Fruit fly (Drosophila melanogaster): Measurements from ENCODE around the gene alph.

alph gene

DNA sequence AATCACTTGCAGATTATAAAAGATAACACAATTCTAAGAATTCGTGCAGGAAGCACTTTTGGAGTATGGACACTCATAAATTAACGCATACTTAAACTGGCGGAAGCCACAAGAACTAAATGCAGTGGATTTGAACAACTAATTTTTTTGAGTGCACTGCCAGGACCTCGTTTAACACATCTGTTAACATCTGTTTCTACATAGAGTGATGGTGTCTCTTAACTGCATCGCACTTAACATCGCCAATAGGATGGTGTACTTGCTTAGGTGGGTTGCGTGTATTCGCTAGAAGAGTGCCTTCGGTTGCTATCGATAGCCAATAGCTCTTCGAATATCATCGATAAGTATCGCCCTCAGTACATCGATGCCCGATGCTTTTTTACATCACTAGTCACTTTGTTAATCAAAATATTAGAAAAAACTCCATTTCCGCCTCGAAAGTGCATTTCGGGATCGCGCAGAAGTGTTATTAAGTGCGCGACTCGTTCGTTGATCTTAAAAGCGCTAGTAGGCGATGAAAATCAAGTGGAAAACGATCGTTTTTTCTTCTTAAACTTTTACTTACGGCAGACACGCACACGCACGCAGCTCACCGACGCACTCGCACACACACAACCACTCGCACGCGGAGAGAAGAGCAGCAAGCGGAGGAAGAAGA is at the start of gene alph:
alph (plus strand) TSS at position 351 of the 658 bp plus-strand sequence.
- peak; percentile 18 for TF ChIP-seq EcR (GFP tag; optimal IDR thresholded peaks at IDR 0.05)
- no peak; the same call in 1 of the 2 replicates for TF ChIP-seq CG32121 (GFP tag; IDR thresholded peaks at IDR 0.05)
- peak; percentile 45; the same call in 2 of the 3 replicates for TF ChIP-seq CG4496 (GFP tag; IDR thresholded peaks at IDR 0.05)
- peak; percentile 47 for TF ChIP-seq Pif1A (GFP tag; optimal IDR thresholded peaks at IDR 0.05)
- no peak; the same call in 1 of the 2 replicates for TF ChIP-seq Ets98B (GFP tag; IDR thresholded peaks at IDR 0.05)
- peak; percentile 25; the same call in 1 of the 2 replicates for TF ChIP-seq CG12605 (GFP tag; IDR thresholded peaks at IDR 0.05)
- peak; percentile 29 for TF ChIP-seq Pif1B (GFP tag; optimal IDR thresholded peaks at IDR 0.05)
- TF ChIP-seq CG8301 (tag; optimal IDR thresholded peaks at IDR 0.05), result peak; percentile 26
- TF ChIP-seq CG9948 (tag; optimal IDR thresholded peaks at IDR 0.05), result peak; percentile 43
- TF ChIP-seq CG17806 (tag; optimal IDR thresholded peaks at IDR 0.05), result peak; percentile 44
- no peak for TF ChIP-seq CG34367 (tag; optimal IDR thresholded peaks at IDR 0.05)
- TF ChIP-seq D1 (tag; optimal IDR thresholded peaks at IDR 0.05), result no peak
- peak; percentile 43 for TF ChIP-seq CG8159 (tag; optimal IDR thresholded peaks at IDR 0.05)
- TF ChIP-seq gl (tag; optimal IDR thresholded peaks at IDR 0.05), result no peak

DNA sequence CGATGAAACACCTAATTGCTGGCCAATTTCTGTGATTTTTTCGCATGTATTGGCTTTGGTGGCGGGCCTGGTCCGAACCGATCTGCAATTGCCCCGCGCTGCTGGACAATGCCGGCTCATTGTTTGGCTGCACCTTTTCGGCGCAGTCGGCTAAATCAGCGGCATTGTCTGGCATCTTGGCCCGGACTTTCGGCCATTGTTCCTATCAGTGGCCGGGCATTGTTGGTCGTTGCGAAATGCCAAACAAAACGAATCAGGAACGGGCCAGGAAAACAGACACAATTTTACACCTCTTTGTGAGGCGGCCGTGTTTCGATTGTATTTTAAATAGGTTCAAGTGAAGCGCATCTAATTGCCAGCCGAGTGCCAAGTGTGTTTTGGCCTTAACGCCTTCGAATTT is 46.5 kb upstream of the alph start:
- TF ChIP-seq CG12605 (GFP tag; IDR thresholded peaks at IDR 0.05), result no peak

DNA sequence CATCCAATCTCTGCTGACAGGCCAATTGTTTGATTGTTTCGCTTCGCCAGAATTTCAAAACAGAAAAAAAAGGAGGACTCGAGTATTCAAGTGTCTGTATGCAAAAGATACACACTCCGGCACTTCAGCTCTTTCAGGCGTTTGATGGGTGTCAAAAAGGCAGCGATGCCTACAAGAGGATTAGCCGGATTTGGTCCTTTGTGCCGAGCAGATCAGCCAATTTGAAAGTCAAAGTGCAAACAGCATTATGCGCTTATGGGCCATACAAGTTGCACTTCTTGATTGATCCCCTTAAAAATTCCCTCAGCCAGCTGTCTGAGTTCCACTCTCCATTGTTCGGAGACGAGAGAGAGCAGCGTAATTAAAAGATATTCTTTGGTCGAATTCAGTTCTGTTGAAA is 45.2 kb upstream of the alph start:
- TF ChIP-seq CG8159 (tag; optimal IDR thresholded peaks at IDR 0.05) (no peak), CG14655 (GFP tag; optimal IDR thresholded peaks at IDR 0.05) (no peak), CG34367 (tag; optimal IDR thresholded peaks at IDR 0.05) (no peak), fd96Ca (GFP tag; IDR thresholded peaks at IDR 0.05) (no peak), CG4496 (GFP tag; IDR thresholded peaks at IDR 0.05) (no peak), CG12605 (GFP tag; IDR thresholded peaks at IDR 0.05) (no peak), CG8301 (tag; optimal IDR thresholded peaks at IDR 0.05) (no peak), Pif1B (GFP tag; optimal IDR thresholded peaks at IDR 0.05) (no peak), CG13204 (GFP tag; optimal IDR thresholded peaks at IDR 0.05) (no peak), EcR (GFP tag; optimal IDR thresholded peaks at IDR 0.05) (no peak), CG32121 (GFP tag; IDR thresholded peaks at IDR 0.05) (no peak)

DNA sequence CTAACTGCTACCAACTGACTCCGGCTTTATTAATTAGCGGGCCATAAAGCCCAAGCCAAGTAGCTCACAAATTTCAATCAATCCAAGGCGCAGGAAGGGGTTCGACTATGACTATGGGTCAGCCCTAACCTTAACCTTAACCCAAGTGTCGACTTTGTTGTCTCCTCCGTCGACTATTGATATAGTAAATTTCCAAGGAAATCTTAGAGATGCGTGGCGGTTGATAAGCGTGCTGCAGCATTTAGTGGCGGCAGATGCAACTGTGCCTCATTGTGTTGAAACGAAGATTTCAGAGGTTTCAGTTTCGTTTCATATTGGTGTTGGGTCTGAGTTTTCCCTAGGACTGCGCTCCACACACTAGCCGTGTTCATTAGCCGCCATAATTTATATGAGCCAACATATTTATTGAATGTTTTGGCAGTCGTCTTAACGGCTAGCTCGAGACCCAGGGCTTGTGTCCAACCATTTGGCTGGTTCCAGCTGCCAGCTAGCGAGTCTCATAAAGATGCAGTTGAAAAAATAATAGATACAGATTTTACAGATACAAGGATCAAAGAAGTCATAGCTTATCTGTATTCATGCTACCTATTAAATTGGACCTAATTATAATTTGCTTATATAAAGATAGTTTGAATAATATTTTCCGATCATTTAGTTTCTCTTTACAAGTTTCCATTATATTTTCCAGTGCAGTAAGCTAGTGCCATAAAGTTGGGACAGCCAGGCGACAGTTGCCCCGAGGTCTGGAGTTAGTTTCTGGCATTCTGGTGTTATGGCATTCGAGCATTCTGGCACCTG is 44.2 kb upstream of the alph start:
- no peak for TF ChIP-seq CG4496 (GFP tag; IDR thresholded peaks at IDR 0.05)
- no peak for TF ChIP-seq CG8301 (tag; optimal IDR thresholded peaks at IDR 0.05)
- no peak for TF ChIP-seq D1 (tag; optimal IDR thresholded peaks at IDR 0.05)
- TF ChIP-seq CG9948 (tag; optimal IDR thresholded peaks at IDR 0.05), result no peak
- no peak for TF ChIP-seq gl (tag; optimal IDR thresholded peaks at IDR 0.05)
- TF ChIP-seq fd96Ca (GFP tag; IDR thresholded peaks at IDR 0.05), result no peak
- TF ChIP-seq CG13204 (GFP tag; optimal IDR thresholded peaks at IDR 0.05), result no peak
- no peak for TF ChIP-seq CG10348 (GFP tag; IDR thresholded peaks at IDR 0.05)
- no peak for TF ChIP-seq Pif1A (GFP tag; optimal IDR thresholded peaks at IDR 0.05)

DNA sequence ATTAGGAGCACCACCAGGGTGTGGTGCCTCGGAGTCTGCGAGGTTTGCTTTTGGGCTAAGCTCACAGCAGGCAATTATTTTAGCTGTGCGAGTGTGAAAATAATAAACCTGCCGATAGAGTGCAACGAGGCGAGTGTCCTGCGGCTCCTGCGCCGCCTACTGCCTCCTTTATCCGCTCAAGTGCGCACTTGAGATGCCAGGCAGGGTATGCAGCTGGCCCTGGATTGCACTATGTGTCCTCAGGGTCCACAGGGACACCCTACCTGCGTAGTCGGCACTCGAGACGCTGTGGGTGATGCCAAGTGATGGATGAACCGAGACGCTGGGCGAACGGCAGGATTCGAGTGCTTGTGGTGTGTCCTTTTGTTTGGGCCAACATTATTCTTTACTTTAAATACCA is 43.6 kb upstream of the alph start:
- TF ChIP-seq Snoo (tag; optimal IDR thresholded peaks at IDR 0.05) (no peak), CG8159 (tag; optimal IDR thresholded peaks at IDR 0.05) (no peak), CG32121 (GFP tag; IDR thresholded peaks at IDR 0.05) (no peak), EcR (GFP tag; optimal IDR thresholded peaks at IDR 0.05) (no peak), CG15710 (tag; optimal IDR thresholded peaks at IDR 0.05) (no peak), CG12605 (GFP tag; IDR thresholded peaks at IDR 0.05) (no peak), Ets98B (GFP tag; IDR thresholded peaks at IDR 0.05) (no peak), CG14655 (GFP tag; optimal IDR thresholded peaks at IDR 0.05) (no peak), CG8301 (tag; optimal IDR thresholded peaks at IDR 0.05) (no peak), rn (GFP tag; IDR thresholded peaks at IDR 0.05) (no peak), CG34367 (tag; optimal IDR thresholded peaks at IDR 0.05) (no peak), gl (tag; optimal IDR thresholded peaks at IDR 0.05) (no peak), fd96Ca (GFP tag; IDR thresholded peaks at IDR 0.05) (no peak), Pif1A (GFP tag; optimal IDR thresholded peaks at IDR 0.05) (no peak), CG10348 (GFP tag; IDR thresholded peaks at IDR 0.05) (no peak), Pif1B (GFP tag; optimal IDR thresholded peaks at IDR 0.05) (no peak)

DNA sequence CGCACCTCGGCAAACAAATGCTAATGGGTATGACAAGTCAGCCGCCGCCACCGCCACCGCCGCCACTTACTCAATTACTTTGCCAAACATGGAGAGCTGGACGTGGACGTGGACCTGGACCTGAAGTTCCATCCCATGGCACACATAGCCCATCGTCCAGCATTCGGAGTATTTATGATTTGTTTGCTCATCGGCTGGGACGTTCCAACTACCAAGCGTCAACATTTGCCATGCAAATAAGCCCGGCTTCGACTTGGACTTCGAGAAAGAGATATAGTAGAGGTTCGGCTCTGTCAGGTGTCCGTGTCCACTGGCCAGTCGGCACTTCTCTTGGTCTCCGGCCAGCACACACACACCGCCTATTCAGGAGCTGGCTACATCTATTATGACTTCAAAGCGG is 42.9 kb upstream of the alph start:
- TF ChIP-seq CG15710 (tag; optimal IDR thresholded peaks at IDR 0.05) (no peak), CG14655 (GFP tag; optimal IDR thresholded peaks at IDR 0.05) (no peak), fd96Ca (GFP tag; IDR thresholded peaks at IDR 0.05) (no peak), gl (tag; optimal IDR thresholded peaks at IDR 0.05) (no peak), CG4496 (GFP tag; IDR thresholded peaks at IDR 0.05) (no peak), CG13204 (GFP tag; optimal IDR thresholded peaks at IDR 0.05) (no peak)
